Worm (Caenorhabditis elegans): ENCODE measurements around the gene C34C12.1.

Gene C34C12.1

ce11 chrIII:3426741-3427140 is 27.4 kb upstream of the C34C12.1 start:
- TF ChIP-seq mab-5 (tag; optimal IDR thresholded peaks at IDR 0.05) (no peak), tbx-8 (GFP tag; optimal IDR thresholded peaks at IDR 0.05) (peak; percentile 7)

ce11 chrIII:3428574-3428973 is 25.6 kb upstream of the C34C12.1 start:
- TF ChIP-seq nhr-2 (tag; optimal IDR thresholded peaks at IDR 0.05) (no peak), unc-39 (tag; optimal IDR thresholded peaks at IDR 0.05) (no peak), M03D4.4 (tag; optimal IDR thresholded peaks at IDR 0.05) (no peak), nhr-237 (tag; optimal IDR thresholded peaks at IDR 0.05) (no peak), blmp-1 (tag; optimal IDR thresholded peaks at IDR 0.05) (no peak), flh-1 (GFP tag; optimal IDR thresholded peaks at IDR 0.05) (no peak), lin-13 (tag; optimal IDR thresholded peaks at IDR 0.05) (no peak), elt-1 (tag; optimal IDR thresholded peaks at IDR 0.05; ENCODE audit: borderline replicate concordance, insufficient read depth) (no peak), mep-1 (tag; optimal IDR thresholded peaks at IDR 0.05) (no peak), ceh-39 (tag; optimal IDR thresholded peaks at IDR 0.05) (no peak), nhr-12 (tag; optimal IDR thresholded peaks at IDR 0.05) (no peak), snpc-4 (tag; optimal IDR thresholded peaks at IDR 0.05) (no peak)

- TF ChIP-seq unc-120 (tag; optimal IDR thresholded peaks at IDR 0.05; ENCODE audit: poor library complexity, severe bottlenecking), result no peak
- TF ChIP-seq tbx-8 (GFP tag; optimal IDR thresholded peaks at IDR 0.05), result no peak
- no peak for TF ChIP-seq M03D4.4 (tag; optimal IDR thresholded peaks at IDR 0.05)
- TF ChIP-seq zip-8 (tag; optimal IDR thresholded peaks at IDR 0.05), result no peak
- TF ChIP-seq nhr-76 (tag; optimal IDR thresholded peaks at IDR 0.05), result no peak
- no peak for TF ChIP-seq flh-1 (GFP tag; optimal IDR thresholded peaks at IDR 0.05)
- no peak for TF ChIP-seq nhr-28 (tag; optimal IDR thresholded peaks at IDR 0.05)
- TF ChIP-seq mab-5 (tag; optimal IDR thresholded peaks at IDR 0.05), result no peak
- no peak for TF ChIP-seq bed-3 (GFP tag; optimal IDR thresholded peaks at IDR 0.05)
- no peak for TF ChIP-seq ceh-39 (tag; optimal IDR thresholded peaks at IDR 0.05)
- TF ChIP-seq blmp-1 (tag; optimal IDR thresholded peaks at IDR 0.05), result no peak
- TF ChIP-seq sptf-1 (tag; optimal IDR thresholded peaks at IDR 0.05), result no peak
- no peak for TF ChIP-seq ceh-43 (GFP tag; optimal IDR thresholded peaks at IDR 0.05)
- no peak for TF ChIP-seq mls-2 (tag; optimal IDR thresholded peaks at IDR 0.05)
- no peak for TF ChIP-seq pha-4 (tag; optimal IDR thresholded peaks at IDR 0.05)
- TF ChIP-seq snpc-4 (tag; optimal IDR thresholded peaks at IDR 0.05), result no peak
These were observed 24.4 kb upstream of the C34C12.1 start for ce11 chrIII:3429761-3430160.

- no peak for TF ChIP-seq ham-2 (GFP tag; optimal IDR thresholded peaks at IDR 0.05)
- no peak for TF ChIP-seq tbx-8 (GFP tag; optimal IDR thresholded peaks at IDR 0.05)
- no peak for TF ChIP-seq pha-4 (tag; optimal IDR thresholded peaks at IDR 0.05)
- TF ChIP-seq unc-120 (tag; optimal IDR thresholded peaks at IDR 0.05; ENCODE audit: poor library complexity, severe bottlenecking), result no peak
- TF ChIP-seq zip-8 (tag; optimal IDR thresholded peaks at IDR 0.05), result no peak
- TF ChIP-seq mab-5 (tag; optimal IDR thresholded peaks at IDR 0.05), result no peak
- TF ChIP-seq cnd-1 (tag; optimal IDR thresholded peaks at IDR 0.05), result no peak
- no peak for TF ChIP-seq ztf-11 (tag; optimal IDR thresholded peaks at IDR 0.05)
- no peak for TF ChIP-seq elt-3 (tag; optimal IDR thresholded peaks at IDR 0.05)
- no peak for TF ChIP-seq unc-39 (tag; optimal IDR thresholded peaks at IDR 0.05)
These were observed 23.5 kb upstream of the C34C12.1 start for ce11 chrIII:3430667-3431066.

- TF ChIP-seq mls-2 (tag; optimal IDR thresholded peaks at IDR 0.05), result no peak
- TF ChIP-seq ham-2 (GFP tag; optimal IDR thresholded peaks at IDR 0.05), result no peak
- TF ChIP-seq nhr-237 (tag; optimal IDR thresholded peaks at IDR 0.05), result no peak
- TF ChIP-seq drap-1 (GFP tag; optimal IDR thresholded peaks at IDR 0.05), result no peak
- no peak for TF ChIP-seq lsy-2 (tag; optimal IDR thresholded peaks at IDR 0.05)
- no peak for TF ChIP-seq pha-4 (tag; optimal IDR thresholded peaks at IDR 0.05)
- TF ChIP-seq elt-3 (tag; optimal IDR thresholded peaks at IDR 0.05), result no peak
- TF ChIP-seq lin-13 (tag; optimal IDR thresholded peaks at IDR 0.05), result no peak
- TF ChIP-seq ztf-11 (tag; optimal IDR thresholded peaks at IDR 0.05), result no peak
- no peak for TF ChIP-seq cnd-1 (tag; optimal IDR thresholded peaks at IDR 0.05)
- TF ChIP-seq ceh-43 (GFP tag; optimal IDR thresholded peaks at IDR 0.05), result no peak
These were observed 22.8 kb upstream of the C34C12.1 start, which contains the start of gene K01A11.1 for ce11 chrIII:3431385-3431784. K01A11.1 (minus strand) TSS chrIII:3431485.

- no peak for TF ChIP-seq ceh-39 (tag; optimal IDR thresholded peaks at IDR 0.05)
- TF ChIP-seq unc-62 (GFP tag; optimal IDR thresholded peaks at IDR 0.05), result no peak
These were observed 19.0 kb upstream of the C34C12.1 start for ce11 chrIII:3435152-3435551.

All from whole organism, mixed stage, embryonic.